Worm (Caenorhabditis elegans) whole organism, L4/young adult: Measurements from ENCODE around the gene srd-23.

Experiments
- W03F9.2 ChIP-seq: fragments of 150-350 bp; optimal IDR thresholded peaks from 2 replicates; lab custom pipeline; 2014; ENCODE audit warnings: missing biosample characterization, missing genetic modification characterization
- dao-5 ChIP-seq: sonication (generic microtip); optimal IDR thresholded peaks from 2 replicates; lab custom pipeline; 2016; ENCODE audit warnings: missing genotype, missing genetic modification characterization, moderate library complexity, missing compliant biosample characterization
- him-1 ChIP-seq: sonication (generic microtip); optimal IDR thresholded peaks from 2 replicates; lab custom pipeline; 2016; ENCODE audit warnings: missing genotype, missing genetic modification reagents, missing genetic modification characterization, missing compliant biosample characterization

ce11 chrIV:15202923-15203322, 23.2 kb downstream of the srd-23 start, which contains the start of gene sra-30:
- TF ChIP-seq dao-5 (no peak), W03F9.2 (tag; lab: Kevin White, UChicago) (no peak), him-1 (tag; lab: Kevin White, UChicago) (no peak)
